Worm (Caenorhabditis elegans) whole organism, young adult: ENCODE measurements around the gene F56C9.3.

ENCODE experiments used
- B0019.2 ChIP-seq: fragments of 200-800 bp; sonication (Bioruptor generic); conservative IDR thresholded peaks from 2 replicates; pipeline ENCODE4 v1.3.6; 2022; ENCODE audit warnings: missing genetic modification reagents, missing genetic modification characterization, missing compliant biosample characterization
- C17E4.6 ChIP-seq: fragments of 200-800 bp; sonication (Bioruptor generic); IDR thresholded peaks from 2 replicates; pipeline ENCODE4 v1.3.6; 2022; ENCODE audit warnings: missing genetic modification reagents, missing genetic modification characterization, missing compliant biosample characterization
- D2030.7 ChIP-seq: fragments of 200-800 bp; sonication (Bioruptor generic); IDR thresholded peaks from 2 replicates; pipeline ENCODE4 v1.3.6; 2022; ENCODE audit warnings: missing genetic modification reagents, missing genetic modification characterization, missing compliant biosample characterization
- F33H1.4 ChIP-seq: fragments of 200-800 bp; sonication (Bioruptor generic); IDR thresholded peaks from 2 replicates; pipeline ENCODE4 v1.3.6; 2022; ENCODE audit warnings: missing genetic modification reagents, missing genetic modification characterization, missing compliant biosample characterization
- F49E8.2 ChIP-seq: sonication (generic microtip); optimal IDR thresholded peaks from 3 replicates; lab custom pipeline; 2017; ENCODE audit warnings: missing genetic modification characterization, mild to moderate bottlenecking, missing compliant biosample characterization, antibody characterized with exemption, moderate library complexity; ENCODE audit not compliant: insufficient read depth
- K12H6.12 ChIP-seq: fragments of 200-800 bp; sonication (Bioruptor generic); optimal IDR thresholded peaks from 2 replicates; lab custom pipeline; 2018; ENCODE audit warnings: mild to moderate bottlenecking, missing genetic modification characterization, missing compliant biosample characterization
- Y79H2A.3 ChIP-seq: fragments of 200-800 bp; sonication (Bioruptor generic); conservative IDR thresholded peaks from 2 replicates; pipeline ENCODE4 v1.3.6; 2022; ENCODE audit warnings: missing genetic modification reagents, missing genetic modification characterization, missing compliant biosample characterization
- akir-1 ChIP-seq: fragments of 200-800 bp; sonication (Bioruptor generic); optimal IDR thresholded peaks from 2 replicates; lab custom pipeline; 2018; ENCODE audit warnings: mild to moderate bottlenecking, missing genetic modification characterization, moderate library complexity, missing compliant biosample characterization
- attf-3 ChIP-seq: fragments of 200-800 bp; sonication (Bioruptor generic); conservative IDR thresholded peaks from 2 replicates; pipeline ENCODE4 v1.3.6; 2022; ENCODE audit warnings: missing genetic modification reagents, missing genetic modification characterization, missing compliant biosample characterization
- ceh-100 ChIP-seq: fragments of 200-800 bp; sonication (Bioruptor generic); IDR thresholded peaks from 2 replicates; pipeline ENCODE4 v1.3.6; 2022; ENCODE audit warnings: missing genetic modification reagents, missing genetic modification characterization, missing compliant biosample characterization
- ceh-91 ChIP-seq: fragments of 200-800 bp; sonication (Bioruptor generic); IDR thresholded peaks from 2 replicates; pipeline ENCODE4 v1.3.6; 2022; ENCODE audit warnings: missing genetic modification reagents, missing genetic modification characterization, missing compliant biosample characterization
- chd-7 ChIP-seq: sonication (generic microtip); optimal IDR thresholded peaks from 2 replicates; lab custom pipeline; 2016; ENCODE audit warnings: mild to moderate bottlenecking, missing genetic modification characterization, moderate library complexity, missing compliant biosample characterization
- dox-1 ChIP-seq: fragments of 200-800 bp; sonication (Bioruptor generic); IDR thresholded peaks from 2 replicates; pipeline ENCODE4 v1.3.6; 2022; ENCODE audit warnings: missing genetic modification reagents, missing genetic modification characterization, missing compliant biosample characterization
- dpl-1 ChIP-seq: fragments of 150-350 bp; optimal IDR thresholded peaks from 2 replicates; lab custom pipeline; 2014; ENCODE audit warnings: missing biosample characterization, missing genetic modification reagents, missing genetic modification characterization
- efl-1 ChIP-seq: fragments of 150-350 bp; optimal IDR thresholded peaks from 2 replicates; lab custom pipeline; 2014; ENCODE audit warnings: missing biosample characterization, missing genetic modification reagents, missing genetic modification characterization
- egrh-3 ChIP-seq: fragments of 200-800 bp; sonication (Bioruptor generic); IDR thresholded peaks from 2 replicates; pipeline ENCODE4 v1.3.6; 2022; ENCODE audit warnings: missing genetic modification reagents, missing genetic modification characterization, missing compliant biosample characterization
- ekl-4 ChIP-seq: fragments of 200-800 bp; sonication (Bioruptor generic); IDR thresholded peaks from 2 replicates; pipeline ENCODE4 v1.3.6; 2022; ENCODE audit warnings: missing genetic modification reagents, missing genetic modification characterization, missing compliant biosample characterization
- fkh-3 ChIP-seq: sonication (generic microtip); optimal IDR thresholded peaks from 2 replicates; lab custom pipeline; 2016; ENCODE audit warnings: mild to moderate bottlenecking, missing genetic modification characterization, missing compliant biosample characterization
- hmg-1.2 ChIP-seq: fragments of 200-800 bp; sonication (Bioruptor generic); IDR thresholded peaks from 2 replicates; pipeline ENCODE4 v1.3.6; 2022; ENCODE audit warnings: missing genetic modification reagents, missing genetic modification characterization, missing compliant biosample characterization
- hsf-1 ChIP-seq: fragments of 200-800 bp; sonication (Bioruptor generic); IDR thresholded peaks from 2 replicates; pipeline ENCODE4 v1.3.6; 2022; ENCODE audit warnings: missing genetic modification reagents, missing genetic modification characterization, missing compliant biosample characterization
- lin-26 ChIP-seq: fragments of 200-800 bp; sonication (Bioruptor generic); IDR thresholded peaks from 2 replicates; pipeline ENCODE4 v1.3.6; 2022; ENCODE audit warnings: missing genetic modification reagents, missing genetic modification characterization, missing compliant biosample characterization
- lin-54 ChIP-seq: fragments of 200-800 bp; sonication (Bioruptor generic); optimal IDR thresholded peaks from 2 replicates; lab custom pipeline; 2018; ENCODE audit warnings: mild to moderate bottlenecking, missing genetic modification characterization, missing compliant biosample characterization
- lsl-1 ChIP-seq: fragments of 200-800 bp; sonication (Bioruptor generic); optimal IDR thresholded peaks from 2 replicates; lab custom pipeline; 2018; ENCODE audit warnings: mild to moderate bottlenecking, missing genetic modification characterization, moderate library complexity, missing compliant biosample characterization
- madf-10 ChIP-seq: sonication (generic microtip); optimal IDR thresholded peaks from 2 replicates; lab custom pipeline; 2016; ENCODE audit warnings: mild to moderate bottlenecking, missing genetic modification characterization, missing compliant biosample characterization
- madf-3 ChIP-seq: fragments of 200-800 bp; sonication (Bioruptor generic); IDR thresholded peaks from 2 replicates; pipeline ENCODE4 v1.3.6; 2022; ENCODE audit warnings: missing genetic modification reagents, missing genetic modification characterization, missing compliant biosample characterization
- madf-6 ChIP-seq: fragments of 200-800 bp; sonication (Bioruptor generic); IDR thresholded peaks from 2 replicates; pipeline ENCODE4 v1.3.6; 2022; ENCODE audit warnings: missing genetic modification reagents, missing genetic modification characterization, missing compliant biosample characterization
- madf-8 ChIP-seq: fragments of 200-800 bp; sonication (Bioruptor generic); conservative IDR thresholded peaks from 2 replicates; pipeline ENCODE4 v1.3.6; 2022; ENCODE audit warnings: missing genetic modification reagents, missing genetic modification characterization, missing compliant biosample characterization
- nfya-1 ChIP-seq: sonication (generic microtip); optimal IDR thresholded peaks from 2 replicates; lab custom pipeline; 2017; ENCODE audit warnings: antibody characterized with exemption, missing compliant biosample characterization, missing genetic modification characterization, borderline replicate concordance; ENCODE audit not compliant: insufficient read depth
- nhr-90 ChIP-seq: sonication (generic microtip); optimal IDR thresholded peaks from 2 replicates; lab custom pipeline; 2016; ENCODE audit warnings: missing genotype, mild to moderate bottlenecking, missing genetic modification characterization, missing compliant biosample characterization
- rpc-1 ChIP-seq, 2 experiments: fragments of 150-350 bp in 1 of 2; sonication (generic microtip) in 1 of 2; optimal IDR thresholded peaks; 2 replicates each; lab custom pipeline; 2014 to 2018; ENCODE audit warnings: missing biosample characterization in 1 of 2, missing genetic modification characterization in 1 of 2, missing genetic modification reagents in 1 of 2, missing genotype in 1 of 2
- snpc-3.4 ChIP-seq: sonication (generic microtip); optimal IDR thresholded peaks from 2 replicates; lab custom pipeline; 2017; ENCODE audit warnings: missing genetic modification characterization, mild to moderate bottlenecking, missing compliant biosample characterization, antibody characterized with exemption, moderate library complexity, missing genotype, missing genetic modification reagents
- snpc-4 ChIP-seq, 5 experiments: fragments of 150-350 bp in 1 of 5; sonication (generic microtip) in 4 of 5; optimal IDR thresholded peaks; 2 replicates each; lab custom pipeline; 2014 to 2018; ENCODE audit warnings: missing genetic modification characterization in 5 of 5, missing biosample characterization in 3 of 5, antibody characterized with exemption in 2 of 5, mild to moderate bottlenecking in 2 of 5, missing compliant biosample characterization in 2 of 5, missing genotype in 2 of 5, moderate library complexity in 2 of 5, missing genetic modification reagents in 1 of 5
- sptf-2 ChIP-seq: fragments of 200-800 bp; sonication (Bioruptor generic); optimal IDR thresholded peaks from 2 replicates; lab custom pipeline; 2018; ENCODE audit warnings: mild to moderate bottlenecking, missing genetic modification characterization, missing compliant biosample characterization
- tbp1 ChIP-seq: fragments of 200-800 bp; sonication (Bioruptor generic); optimal IDR thresholded peaks from 2 replicates; lab custom pipeline; 2018; ENCODE audit warnings: mild to moderate bottlenecking, missing genetic modification characterization, missing compliant biosample characterization
- xnd-1 ChIP-seq: sonication (generic microtip); optimal IDR thresholded peaks from 2 replicates; lab custom pipeline; 2016; ENCODE audit warnings: missing genotype, missing genetic modification reagents, missing genetic modification characterization, missing compliant biosample characterization
- ztf-3 ChIP-seq: fragments of 200-800 bp; sonication (Bioruptor generic); optimal IDR thresholded peaks from 2 replicates; lab custom pipeline; 2018; ENCODE audit warnings: mild to moderate bottlenecking, missing genetic modification characterization, missing compliant biosample characterization
- ztf-6 ChIP-seq: fragments of 200-800 bp; sonication (Bioruptor generic); IDR thresholded peaks from 2 replicates; pipeline ENCODE4 v1.3.6; 2022; ENCODE audit warnings: missing genetic modification reagents, missing genetic modification characterization, missing compliant biosample characterization

F56C9.3 gene

ce11 chrIII:7310662-7311340 is at the start of gene F56C9.3, which contains the start of gene F56C9.6:
Gene F56C9.3 (plus strand): TSS chrIII:7311290.
Gene F56C9.6 (minus strand): TSS chrIII:7310773.
- TF ChIP-seq nfya-1 (tag; lab: Kevin White, UChicago): no peak
- peak; percentile 49 for TF ChIP-seq snpc-3.4 (tag; lab: Kevin White, UChicago)
- TF ChIP-seq attf-3 (GFP tag; lab: Robert Waterston, UW): no peak
- no peak for TF ChIP-seq rpc-1 (optimal IDR thresholded peaks at IDR 0.05; lab: Kevin White, UChicago)
- no peak for TF ChIP-seq rpc-1 (tag; optimal IDR thresholded peaks at IDR 0.05; lab: Kevin White, UChicago)
- 0 out of 2 replicates have a peak, but pooled peaks have one; percentile 40 for TF ChIP-seq ekl-4 (GFP tag; lab: Robert Waterston, UW)
- TF ChIP-seq tbp1: peak; percentile 16
- TF ChIP-seq egrh-3 (GFP tag; lab: Robert Waterston, UW): no peak
- no peak for TF ChIP-seq B0019.2 (GFP tag; lab: Robert Waterston, UW)
- TF ChIP-seq snpc-4 (GFP tag; optimal IDR thresholded peaks at IDR 0.05; lab: Kevin White, UChicago): no peak
- peak in 1 of 4 experiments; percentile 12 for TF ChIP-seq snpc-4 (tag; optimal IDR thresholded peaks at IDR 0.05; lab: Kevin White, UChicago)
- TF ChIP-seq chd-7 (tag; lab: Kevin White, UChicago): no peak
- no peak for TF ChIP-seq madf-10
- TF ChIP-seq efl-1 (GFP tag; lab: Kevin White, UChicago): peak; percentile 95
- TF ChIP-seq D2030.7: peak; percentile 79
- TF ChIP-seq hsf-1: 0 out of 2 replicates have a peak, but pooled peaks have one; percentile 19
- TF ChIP-seq xnd-1 (tag; lab: Kevin White, UChicago): peak; percentile 74
- TF ChIP-seq lin-26: 0 out of 2 replicates have a peak, but pooled peaks have one; percentile 12
- TF ChIP-seq akir-1 (GFP tag; lab: Kevin White, UChicago): no peak
- peak; percentile 12; the same call in 1 of the 2 replicates for TF ChIP-seq hmg-1.2 (GFP tag; lab: Robert Waterston, UW)
- peak; percentile 91 for TF ChIP-seq lsl-1 (GFP tag; lab: Kevin White, UChicago)
- TF ChIP-seq F49E8.2: peak; percentile 79
- 0 out of 2 replicates have a peak, but pooled peaks have one; percentile 23 for TF ChIP-seq madf-3
- 0 out of 2 replicates have a peak, but pooled peaks have one; percentile 4 for TF ChIP-seq dox-1
- TF ChIP-seq ceh-91 (GFP tag; lab: Robert Waterston, UW): peak; percentile 81
- TF ChIP-seq lin-54 (GFP tag; lab: Kevin White, UChicago): peak; percentile 50
- peak; percentile 66 for TF ChIP-seq madf-8 (GFP tag; lab: Robert Waterston, UW)
- TF ChIP-seq nhr-90 (tag; lab: Kevin White, UChicago): no peak
- no peak for TF ChIP-seq C17E4.6 (GFP tag; lab: Robert Waterston, UW)
- peak; percentile 95 for TF ChIP-seq F33H1.4 (GFP tag; lab: Robert Waterston, UW)
- peak; percentile 70 for TF ChIP-seq dpl-1 (GFP tag; lab: Kevin White, UChicago)
- TF ChIP-seq madf-6: peak; percentile 91
- no peak for TF ChIP-seq ceh-100 (GFP tag; lab: Robert Waterston, UW)
- no peak for TF ChIP-seq Y79H2A.3 (GFP tag; lab: Robert Waterston, UW)
- TF ChIP-seq sptf-2 (GFP tag; lab: Kevin White, UChicago): no peak
- TF ChIP-seq ztf-6 (GFP tag; lab: Robert Waterston, UW): no peak

ce11 chrIII:7262592-7262991 is 48.5 kb upstream of the F56C9.3 start:
- TF ChIP-seq K12H6.12 (no peak), ztf-3 (GFP tag; lab: Kevin White, UChicago) (no peak), lin-26 (no peak), fkh-3 (tag; lab: Kevin White, UChicago) (no peak)
- TF ChIP-seq, all 124 proteins: peak for 0
